Worm (Caenorhabditis elegans) whole organism, L1 larva: ENCODE results near the gene dmd-7.

Source experiments
- aly-2 ChIP-seq: fragments of 150-350 bp; optimal IDR thresholded peaks from 2 replicates; lab custom pipeline; 2014; ENCODE audit warnings: missing biosample characterization, missing genetic modification characterization
- elt-3 ChIP-seq, 6 experiments: fragments of 150-350 bp in 1 of 6; sonication (generic microtip); optimal IDR thresholded peaks; 2 replicates each; lab custom pipeline; 2017 to 2018; ENCODE audit warnings: missing biosample characterization in 6 of 6, missing genetic modification characterization in 6 of 6, inconsistent platforms in 1 of 6
- lin-39 ChIP-seq: fragments of 150-350 bp; optimal IDR thresholded peaks from 2 replicates; lab custom pipeline; 2014; ENCODE audit warnings: missing biosample characterization, missing genetic modification reagents, missing genetic modification characterization
- mdl-1 ChIP-seq, 2 experiments: fragments of 150-350 bp; optimal IDR thresholded peaks; 2 replicates each; lab custom pipeline; 2014 to 2017; ENCODE audit warnings: missing biosample characterization in 2 of 2, missing genetic modification characterization in 2 of 2, inconsistent platforms in 1 of 2
- unc-130 ChIP-seq: fragments of 150-350 bp; optimal IDR thresholded peaks from 2 replicates; lab custom pipeline; 2017; ENCODE audit warnings: missing biosample characterization, missing genetic modification characterization, inconsistent platforms

- TF ChIP-seq aly-2 (tag; lab: Kevin White, UChicago) = no peak
- TF ChIP-seq lin-39 = no peak
- no peak for TF ChIP-seq mdl-1 (tag; optimal IDR thresholded peaks at IDR 0.05; lab: Kevin White, UChicago)
- no peak for TF ChIP-seq unc-130
- TF ChIP-seq elt-3 (tag; optimal IDR thresholded peaks at IDR 0.05; lab: Kevin White, UChicago) = no peak
Measured at ce11 chrV:6209930-6210647, 36.6 kb upstream of the dmd-7 start.
